Fruit fly (Drosophila melanogaster) whole organism, adult: ENCODE results near the gene CG3534.

Source experiments
- CG12768 ChIP-seq: fragments of 200-800 bp; sonication (Bioruptor generic); optimal IDR thresholded peaks from 2 replicates; lab custom pipeline; 2017; ENCODE audit warnings: missing biosample characterization, missing genetic modification characterization, mild to moderate bottlenecking, moderate library complexity, missing genetic modification reagents
- CG14711 ChIP-seq: fragments of 200-800 bp; sonication (Bioruptor generic); optimal IDR thresholded peaks from 2 replicates; lab custom pipeline; 2018; ENCODE audit warnings: missing biosample characterization, mild to moderate bottlenecking, missing genetic modification characterization, moderate library complexity
- Mnt ChIP-seq: fragments of 200-800 bp; sonication (Bioruptor generic); optimal IDR thresholded peaks from 2 replicates; lab custom pipeline; 2016; ENCODE audit warnings: missing biosample characterization, mild to moderate bottlenecking, missing genetic modification characterization
- bab1 ChIP-seq: fragments of 200-800 bp; sonication (Bioruptor generic); optimal IDR thresholded peaks from 3 replicates; lab custom pipeline; 2019; ENCODE audit warnings: missing biosample characterization, mild to moderate bottlenecking, missing genetic modification characterization, moderate library complexity
- kay ChIP-seq: fragments of 200-800 bp; sonication (Bioruptor generic); peaks from one replicate; lab custom pipeline; 2016; ENCODE audit warnings: missing biosample characterization, missing genetic modification characterization, borderline replicate concordance
- ovo ChIP-seq: fragments of 200-800 bp; sonication (Bioruptor generic); optimal IDR thresholded peaks from 2 replicates; lab custom pipeline; 2016; ENCODE audit warnings: missing biosample characterization, missing genetic modification characterization
- pad ChIP-seq: fragments of 200-800 bp; sonication (Bioruptor generic); optimal IDR thresholded peaks from 3 replicates; lab custom pipeline; 2017; ENCODE audit warnings: missing biosample characterization, missing genetic modification characterization, mild to moderate bottlenecking, moderate library complexity, missing genetic modification reagents
- tj ChIP-seq: fragments of 200-800 bp; sonication (Bioruptor generic); optimal IDR thresholded peaks from 3 replicates; lab custom pipeline; 2017; ENCODE audit warnings: missing biosample characterization, mild to moderate bottlenecking, missing genetic modification characterization, moderate library complexity

DNA sequence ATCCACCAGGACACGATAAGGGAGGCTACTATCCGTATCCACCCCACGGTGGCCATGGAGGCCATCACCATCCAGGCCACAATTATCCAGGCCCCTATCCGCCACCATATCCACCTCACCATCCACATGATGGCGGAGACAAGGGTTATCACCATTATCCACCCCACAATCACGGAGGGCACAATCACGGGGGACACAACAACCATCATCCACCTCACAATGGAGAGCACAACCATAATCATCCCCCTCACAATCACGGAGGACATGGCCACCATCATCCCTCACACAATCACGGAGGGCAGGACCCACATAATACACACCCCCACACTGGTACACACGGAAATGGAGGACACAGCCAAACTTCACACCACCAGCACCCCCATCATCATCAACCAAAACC, 33.5 kb downstream of the CG3534 start:
- no peak for TF ChIP-seq pad
- TF ChIP-seq Mnt (GFP tag; lab: Kevin White, UChicago), result no peak
- no peak for TF ChIP-seq tj (GFP tag; lab: Kevin White, UChicago)
- no peak for TF ChIP-seq bab1 (GFP tag; lab: Kevin White, UChicago)
- TF ChIP-seq CG14711, result no peak
- TF ChIP-seq ovo (GFP tag; lab: Kevin White, UChicago), result no peak
- TF ChIP-seq CG12768 (GFP tag; lab: Kevin White, UChicago), result no peak
- no peak for TF ChIP-seq kay (GFP tag; lab: Kevin White, UChicago)
